Worm (Caenorhabditis elegans) whole organism, early embryonic: ENCODE data around the gene inos-1.

ENCODE experiments used
- B0310.2 ChIP-seq: sonication (generic microtip); optimal IDR thresholded peaks from 2 replicates; lab custom pipeline; 2016; ENCODE audit warnings: mild to moderate bottlenecking, missing genetic modification characterization, missing compliant biosample characterization
- F13C5.2 ChIP-seq: sonication (generic microtip); optimal IDR thresholded peaks from 2 replicates; lab custom pipeline; 2017; ENCODE audit warnings: mild to moderate bottlenecking, missing genetic modification characterization, inconsistent platforms, missing compliant biosample characterization
- aly-1 ChIP-seq: sonication (generic microtip); optimal IDR thresholded peaks from 2 replicates; lab custom pipeline; 2016; ENCODE audit warnings: missing genetic modification characterization, missing compliant biosample characterization
- ama-1 ChIP-seq: fragments of 150-350 bp; optimal IDR thresholded peaks from 2 replicates; lab custom pipeline; 2014
- ceh-13 ChIP-seq: fragments of 200-800 bp; sonication (Bioruptor generic); optimal IDR thresholded peaks from 2 replicates; lab custom pipeline; 2018; ENCODE audit warnings: mild to moderate bottlenecking, missing genetic modification characterization, missing compliant biosample characterization
- ets-7 ChIP-seq: sonication (generic microtip); optimal IDR thresholded peaks from 2 replicates; lab custom pipeline; 2016; ENCODE audit warnings: missing genotype, missing genetic modification characterization, missing compliant biosample characterization
- hmg-4 ChIP-seq: fragments of 200-800 bp; sonication (Bioruptor generic); optimal IDR thresholded peaks from 2 replicates; lab custom pipeline; 2018; ENCODE audit warnings: mild to moderate bottlenecking, missing genetic modification characterization, missing compliant biosample characterization
- scrt-1 ChIP-seq: fragments of 200-800 bp; sonication (Bioruptor generic); IDR thresholded peaks from 2 replicates; pipeline ENCODE4 v1.3.6; 2022; ENCODE audit warnings: missing genetic modification characterization, missing compliant biosample characterization
- tbx-11 ChIP-seq: fragments of 200-800 bp; sonication (Bioruptor generic); IDR thresholded peaks from 2 replicates; pipeline ENCODE4 v1.3.6; 2022; ENCODE audit warnings: missing genetic modification characterization, missing compliant biosample characterization
- tra-4 ChIP-seq: sonication (generic microtip); optimal IDR thresholded peaks from 2 replicates; lab custom pipeline; 2017; ENCODE audit warnings: missing genetic modification characterization, missing compliant biosample characterization

ce11 chrII:11713569-11713968 lies 13.5 kb upstream of the inos-1 start, which contains the start of gene F13D12.10:
- TF ChIP-seq ama-1 (lab: Kevin White, UChicago) (no peak), hmg-4 (GFP tag; lab: Kevin White, UChicago) (no peak), ceh-13 (GFP tag; lab: Kevin White, UChicago) (no peak), B0310.2 (tag; lab: Kevin White, UChicago) (no peak), tra-4 (tag; lab: Kevin White, UChicago) (no peak), scrt-1 (no peak), aly-1 (tag; lab: Kevin White, UChicago) (no peak), ets-7 (no peak), F13C5.2 (tag; lab: Kevin White, UChicago) (no peak), tbx-11 (no peak)
